Fruit fly (Drosophila melanogaster) whole organism, embryonic: Measurements from ENCODE around the gene Cp16.

ENCODE experiments used
- B-H2 ChIP-seq: fragments of 200-800 bp; sonication (Bioruptor generic); optimal IDR thresholded peaks from 2 replicates; lab custom pipeline; 2018; ENCODE audit warnings: missing biosample characterization, mild to moderate bottlenecking, missing genetic modification characterization
- CG10543 ChIP-seq: fragments of 200-800 bp; sonication (Bioruptor generic); optimal IDR thresholded peaks from 3 replicates; lab custom pipeline; 2017; ENCODE audit warnings: missing biosample characterization, mild to moderate bottlenecking, missing genetic modification characterization, moderate library complexity
- CG10565 ChIP-seq: fragments of 200-800 bp; sonication (Bioruptor generic); optimal IDR thresholded peaks from 3 replicates; lab custom pipeline; 2016; ENCODE audit warnings: missing biosample characterization, mild to moderate bottlenecking, missing genetic modification characterization
- CG10979 ChIP-seq: fragments of 200-800 bp; sonication (Bioruptor generic); optimal IDR thresholded peaks from 2 replicates; lab custom pipeline; 2018; ENCODE audit warnings: missing biosample characterization, mild to moderate bottlenecking, missing genetic modification characterization, moderate library complexity
- CG11723 ChIP-seq: fragments of 200-800 bp; sonication (Bioruptor generic); optimal IDR thresholded peaks from 2 replicates; lab custom pipeline; 2017; ENCODE audit warnings: missing biosample characterization, mild to moderate bottlenecking, missing genetic modification characterization
- CG12391 ChIP-seq: fragments of 200-800 bp; sonication (Bioruptor generic); optimal IDR thresholded peaks from 3 replicates; lab custom pipeline; 2018; ENCODE audit warnings: missing biosample characterization, mild to moderate bottlenecking, missing genetic modification characterization, moderate library complexity
- CG14441 ChIP-seq: fragments of 200-800 bp; sonication (Bioruptor generic); IDR thresholded peaks from 2 replicates; pipeline ENCODE4 v1.3.6; 2022; ENCODE audit warnings: missing biosample characterization, missing genetic modification characterization
- CG14667 ChIP-seq: fragments of 200-800 bp; sonication (Bioruptor generic); IDR thresholded peaks from 2 replicates; pipeline ENCODE4 v1.3.6; 2022; ENCODE audit warnings: missing biosample characterization, missing genetic modification characterization
- CG14710 ChIP-seq: fragments of 200-800 bp; sonication (Bioruptor generic); optimal IDR thresholded peaks from 3 replicates; lab custom pipeline; 2019; ENCODE audit warnings: missing biosample characterization, mild to moderate bottlenecking, missing genetic modification characterization, moderate library complexity
- CG15601 ChIP-seq: fragments of 200-800 bp; sonication (Bioruptor generic); optimal IDR thresholded peaks from 3 replicates; lab custom pipeline; 2019; ENCODE audit warnings: missing biosample characterization, mild to moderate bottlenecking, missing genetic modification characterization, moderate library complexity
- CG15696 ChIP-seq: fragments of 200-800 bp; sonication (Bioruptor generic); optimal IDR thresholded peaks from 2 replicates; lab custom pipeline; 2019; ENCODE audit warnings: missing biosample characterization, mild to moderate bottlenecking, missing genetic modification characterization, moderate library complexity
- CG1602 ChIP-seq: fragments of 200-800 bp; sonication (Bioruptor generic); optimal IDR thresholded peaks from 3 replicates; lab custom pipeline; 2016; ENCODE audit warnings: missing biosample characterization, missing genetic modification characterization
- CG17186 ChIP-seq: fragments of 200-800 bp; sonication (Bioruptor generic); optimal IDR thresholded peaks from 3 replicates; lab custom pipeline; 2017; ENCODE audit warnings: missing biosample characterization, missing genetic modification reagents, missing genetic modification characterization
- CG17359 ChIP-seq: fragments of 200-800 bp; sonication (Bioruptor generic); optimal IDR thresholded peaks from 3 replicates; lab custom pipeline; 2018; ENCODE audit warnings: missing biosample characterization, mild to moderate bottlenecking, missing genetic modification characterization, moderate library complexity
- CG18599 ChIP-seq: fragments of 200-800 bp; sonication (Bioruptor generic); optimal IDR thresholded peaks from 3 replicates; lab custom pipeline; 2017; ENCODE audit warnings: missing biosample characterization, missing genetic modification characterization, mild to moderate bottlenecking, moderate library complexity, missing genetic modification reagents
- CG18764 ChIP-seq: fragments of 200-800 bp; sonication (Bioruptor generic); optimal IDR thresholded peaks from 3 replicates; lab custom pipeline; 2016; ENCODE audit warnings: missing biosample characterization, missing genetic modification characterization
- CG2129 ChIP-seq: fragments of 200-800 bp; sonication (Bioruptor generic); IDR thresholded peaks from 2 replicates; pipeline ENCODE4 v1.3.6; 2022; ENCODE audit warnings: missing biosample characterization, missing genetic modification characterization; ENCODE audit not compliant: partially characterized antibody
- CG30020 ChIP-seq: fragments of 200-800 bp; optimal IDR thresholded peaks from 2 replicates; lab custom pipeline; 2019; ENCODE audit warnings: missing biosample characterization, mild to moderate bottlenecking, missing genetic modification characterization, moderate library complexity
- CG32772 ChIP-seq: fragments of 200-800 bp; sonication (Bioruptor generic); IDR thresholded peaks from 2 replicates; pipeline ENCODE4 v1.3.6; 2022; ENCODE audit warnings: missing biosample characterization, missing genetic modification characterization
- CG3995 ChIP-seq: fragments of 200-800 bp; sonication (Bioruptor generic); optimal IDR thresholded peaks from 3 replicates; lab custom pipeline; 2016; ENCODE audit warnings: missing biosample characterization, missing genetic modification characterization
- CG6765 ChIP-seq: fragments of 200-800 bp; sonication (Bioruptor generic); optimal IDR thresholded peaks from 3 replicates; lab custom pipeline; 2017; ENCODE audit warnings: missing biosample characterization, mild to moderate bottlenecking, missing genetic modification characterization
- CG9215 ChIP-seq: fragments of 200-800 bp; sonication (Bioruptor generic); IDR thresholded peaks from 2 replicates; pipeline ENCODE4 v1.3.6; 2022; ENCODE audit warnings: missing biosample characterization, missing genetic modification characterization
- Ets97D ChIP-seq: fragments of 200-800 bp; sonication (Bioruptor generic); optimal IDR thresholded peaks from 3 replicates; lab custom pipeline; 2016; ENCODE audit warnings: missing biosample characterization, missing genetic modification characterization
- Gsc ChIP-seq: fragments of 200-800 bp; sonication (Bioruptor generic); IDR thresholded peaks from 2 replicates; pipeline ENCODE4 v1.3.6; 2022; ENCODE audit warnings: missing biosample characterization, missing genetic modification characterization
- H15 ChIP-seq: fragments of 200-800 bp; sonication (Bioruptor generic); IDR thresholded peaks from 3 replicates; pipeline ENCODE4 v1.3.6; 2022; ENCODE audit warnings: missing biosample characterization, missing genetic modification characterization
- Hr3 ChIP-seq: fragments of 200-800 bp; sonication (Bioruptor generic); optimal IDR thresholded peaks from 3 replicates; lab custom pipeline; 2016; ENCODE audit warnings: missing biosample characterization, missing genetic modification characterization
- TFAM ChIP-seq: fragments of 200-800 bp; sonication (Bioruptor generic); optimal IDR thresholded peaks from 2 replicates; lab custom pipeline; 2017; ENCODE audit warnings: missing biosample characterization, missing genetic modification characterization, inconsistent platforms
- Usf ChIP-seq: fragments of 200-800 bp; sonication (Bioruptor generic); optimal IDR thresholded peaks from 2 replicates; lab custom pipeline; 2017; ENCODE audit warnings: missing genotype, missing biosample characterization, missing genetic modification characterization
- amos ChIP-seq: fragments of 200-800 bp; sonication (Bioruptor generic); IDR thresholded peaks from 2 replicates; pipeline ENCODE4 v1.3.6; 2022; ENCODE audit warnings: missing biosample characterization, missing genetic modification characterization; ENCODE audit not compliant: partially characterized antibody
- bcd ChIP-seq: fragments of 200-800 bp; sonication (Bioruptor generic); optimal IDR thresholded peaks from 2 replicates; lab custom pipeline; 2017; ENCODE audit warnings: missing biosample characterization, mild to moderate bottlenecking, missing genetic modification characterization
- bowl ChIP-seq: fragments of 200-800 bp; sonication (Bioruptor generic); IDR thresholded peaks from 2 replicates; pipeline ENCODE4 v1.3.6; 2022; ENCODE audit warnings: missing biosample characterization, missing genetic modification characterization
- br ChIP-seq: fragments of >200 bp; optimal IDR thresholded peaks from 2 replicates; lab custom pipeline; 2017
- bsh ChIP-seq, 2 experiments: fragments of 200-800 bp; sonication (Bioruptor generic); optimal IDR thresholded peaks; 2 replicates each; lab custom pipeline; 2017 to 2018; ENCODE audit warnings: mild to moderate bottlenecking in 2 of 2, missing biosample characterization in 2 of 2, missing genetic modification characterization in 2 of 2, moderate library complexity in 1 of 2
- fd96Cb ChIP-seq: fragments of 200-800 bp; sonication (Bioruptor generic); optimal IDR thresholded peaks from 2 replicates; lab custom pipeline; 2018; ENCODE audit warnings: missing biosample characterization, mild to moderate bottlenecking, missing genetic modification characterization, moderate library complexity
- fu2 ChIP-seq: fragments of 200-800 bp; sonication (Bioruptor generic); optimal IDR thresholded peaks from 2 replicates; lab custom pipeline; 2016; ENCODE audit warnings: missing biosample characterization, missing genetic modification characterization
- gt ChIP-seq: fragments of 200-800 bp; sonication (Bioruptor generic); IDR thresholded peaks from 2 replicates; pipeline ENCODE4 v1.3.6; 2022; ENCODE audit warnings: missing biosample characterization, missing genetic modification characterization
- insv ChIP-seq, 2 experiments: fragments of 200-800 bp; sonication (Bioruptor generic); optimal IDR thresholded peaks; 3 replicates each; lab custom pipeline; 2016 to 2018; ENCODE audit warnings: missing biosample characterization in 2 of 2, missing genetic modification characterization in 2 of 2
- jigr1 ChIP-seq: fragments of 200-800 bp; sonication (Bioruptor generic); IDR thresholded peaks from 3 replicates; pipeline ENCODE4 v1.3.6; 2022; ENCODE audit warnings: missing biosample characterization, missing genetic modification characterization
- lilli ChIP-seq: fragments of 200-800 bp; sonication (Bioruptor generic); optimal IDR thresholded peaks from 3 replicates; lab custom pipeline; 2016; ENCODE audit warnings: missing biosample characterization, missing genetic modification characterization
- lmd ChIP-seq: fragments of 200-800 bp; sonication (Bioruptor generic); IDR thresholded peaks from 2 replicates; pipeline ENCODE4 v1.3.6; 2022; ENCODE audit warnings: missing biosample characterization, missing genetic modification characterization
- nau ChIP-seq: fragments of 200-800 bp; sonication (Bioruptor generic); optimal IDR thresholded peaks from 3 replicates; lab custom pipeline; 2017; ENCODE audit warnings: missing biosample characterization, mild to moderate bottlenecking, missing genetic modification characterization, missing genetic modification reagents
- p53 ChIP-seq: fragments of 200-800 bp; sonication (Bioruptor generic); optimal IDR thresholded peaks from 2 replicates; lab custom pipeline; 2016; ENCODE audit warnings: missing biosample characterization, missing genetic modification characterization
- pnt ChIP-seq: fragments of 200-800 bp; sonication (Bioruptor generic); optimal IDR thresholded peaks from 3 replicates; lab custom pipeline; 2016; ENCODE audit warnings: missing biosample characterization, missing genetic modification characterization
- rib ChIP-seq: fragments of 200-800 bp; sonication (Bioruptor generic); IDR thresholded peaks from 2 replicates; pipeline ENCODE4 v1.3.6; 2022; ENCODE audit warnings: missing biosample characterization, missing genetic modification characterization
- salm ChIP-seq: fragments of 200-800 bp; sonication (Bioruptor generic); optimal IDR thresholded peaks from 2 replicates; lab custom pipeline; 2018; ENCODE audit warnings: missing biosample characterization, mild to moderate bottlenecking, missing genetic modification characterization
- sc ChIP-seq, 3 experiments: fragments of >200 bp in 2 of 3; fragments of 200-800 bp in 1 of 3; sonication (Bioruptor generic) in 1 of 3; optimal IDR thresholded peaks; 2 replicates in 2 of 3; 3 replicates in 1 of 3; lab custom pipeline; 2017; ENCODE audit warnings: mild to moderate bottlenecking in 1 of 3, missing biosample characterization in 1 of 3, missing genetic modification characterization in 1 of 3, missing genetic modification reagents in 1 of 3
- sd ChIP-seq: fragments of 200-800 bp; sonication (Bioruptor generic); optimal IDR thresholded peaks from 3 replicates; lab custom pipeline; 2018; ENCODE audit warnings: missing biosample characterization, mild to moderate bottlenecking, missing genetic modification characterization, moderate library complexity
- slp2 ChIP-seq: fragments of 200-800 bp; sonication (Bioruptor generic); optimal IDR thresholded peaks from 2 replicates; lab custom pipeline; 2016; ENCODE audit warnings: missing biosample characterization, missing genetic modification characterization
- tll ChIP-seq, 2 experiments: fragments of 200-800 bp in 1 of 2; fragments of >200 bp in 1 of 2; sonication (Bioruptor generic) in 1 of 2; optimal IDR thresholded peaks; 2 replicates each; lab custom pipeline; 2017 to 2019; ENCODE audit warnings: missing biosample characterization in 2 of 2, missing genetic modification characterization in 2 of 2, mild to moderate bottlenecking in 1 of 2, moderate library complexity in 1 of 2
- wor ChIP-seq: fragments of 200-800 bp; sonication (Bioruptor generic); IDR thresholded peaks from 2 replicates; pipeline ENCODE4 v1.3.6; 2022; ENCODE audit warnings: missing biosample characterization, missing genetic modification characterization
- yki ChIP-seq: fragments of >200 bp; optimal IDR thresholded peaks from 3 replicates; lab custom pipeline; 2018

Cp16 gene

DNA sequence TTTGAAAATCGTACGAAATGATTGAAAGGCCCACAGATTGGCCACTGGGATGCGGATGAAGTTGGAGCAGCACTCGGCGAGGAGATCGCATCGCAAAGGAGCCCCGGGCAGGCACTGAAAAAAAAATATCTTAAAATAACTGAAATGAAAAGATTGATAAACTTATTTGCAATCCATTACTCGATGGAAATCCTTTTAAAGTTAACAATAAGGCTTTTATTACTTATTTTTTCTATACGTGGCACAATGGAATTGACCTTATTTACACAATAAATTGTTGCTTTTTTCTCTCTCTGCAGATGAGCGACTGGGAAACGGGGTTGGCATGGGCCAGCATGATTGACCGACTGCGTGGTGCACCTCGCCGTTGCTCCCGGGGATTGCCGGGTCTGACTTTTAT, 19.5 kb downstream of the Cp16 start (continued):
- peak in 1 of 2 experiments; percentile 72 for TF ChIP-seq bsh (GFP tag; optimal IDR thresholded peaks at IDR 0.05; lab: Kevin White, UChicago)
- no peak for TF ChIP-seq gt (GFP tag; lab: Robert Waterston, UW)
- TF ChIP-seq fu2 (GFP tag; lab: Kevin White, UChicago) = no peak
- peak; percentile 3 for TF ChIP-seq p53 (GFP tag; lab: Kevin White, UChicago)
- TF ChIP-seq CG17186 (GFP tag; lab: Kevin White, UChicago) = no peak
- TF ChIP-seq sd (tag; lab: Kevin White, UChicago) = no peak
- TF ChIP-seq pnt (GFP tag; lab: Kevin White, UChicago) = peak; percentile 54
- TF ChIP-seq nau (GFP tag; lab: Kevin White, UChicago) = peak; percentile 42
- TF ChIP-seq CG12391 (tag; lab: Kevin White, UChicago) = peak; percentile 64
- no peak for TF ChIP-seq B-H2
- TF ChIP-seq CG14710 = peak; percentile 21
- TF ChIP-seq Hr3 (GFP tag; lab: Kevin White, UChicago) = peak; percentile 54
- TF ChIP-seq insv (GFP tag; optimal IDR thresholded peaks at IDR 0.05; lab: Kevin White, UChicago) = no peak
- TF ChIP-seq Usf (GFP tag; lab: Kevin White, UChicago) = no peak
- TF ChIP-seq CG14667 (GFP tag; lab: Robert Waterston, UW) = no peak
- TF ChIP-seq CG14441 (GFP tag; lab: Robert Waterston, UW) = 0 out of 2 replicates have a peak, but pooled peaks have one; percentile 14
- TF ChIP-seq CG10979 (tag; lab: Kevin White, UChicago) = peak; percentile 64
- no peak for TF ChIP-seq bowl
- TF ChIP-seq lilli (GFP tag; lab: Kevin White, UChicago) = no peak
- peak; percentile 28 for TF ChIP-seq CG15601
- TF ChIP-seq CG17359 (tag; lab: Kevin White, UChicago) = peak; percentile 85
- TF ChIP-seq bcd (GFP tag; lab: Kevin White, UChicago) = peak; percentile 26
- TF ChIP-seq br (lab: Kevin White, UChicago) = no peak
- TF ChIP-seq TFAM (GFP tag; lab: Kevin White, UChicago) = no peak
- peak; percentile 7 for TF ChIP-seq CG11723 (GFP tag; lab: Kevin White, UChicago)
- no peak for TF ChIP-seq CG10543 (GFP tag; lab: Kevin White, UChicago)
- TF ChIP-seq CG15696 (tag; lab: Kevin White, UChicago) = no peak
- no peak for TF ChIP-seq slp2 (GFP tag; lab: Kevin White, UChicago)
- TF ChIP-seq CG18764 (GFP tag; lab: Kevin White, UChicago) = no peak
- TF ChIP-seq tll (GFP tag; optimal IDR thresholded peaks at IDR 0.05; lab: Kevin White, UChicago) = no peak
- no peak for TF ChIP-seq CG6765 (GFP tag; lab: Kevin White, UChicago)
- peak; percentile 34 for TF ChIP-seq CG18599 (GFP tag; lab: Kevin White, UChicago)
- TF ChIP-seq CG1602 = peak; percentile 5
- TF ChIP-seq amos (GFP tag; lab: Robert Waterston, UW) = no peak
- TF ChIP-seq lmd (GFP tag; lab: Robert Waterston, UW) = peak; percentile 55; the same call in 1 of the 2 replicates
- TF ChIP-seq jigr1 (GFP tag; lab: Robert Waterston, UW) = no peak
- no peak for TF ChIP-seq CG10565 (GFP tag; lab: Kevin White, UChicago)
- 0 out of 2 replicates have a peak, but pooled peaks have one; percentile 4 for TF ChIP-seq Gsc (GFP tag; lab: Robert Waterston, UW)
- no peak for TF ChIP-seq CG2129 (GFP tag; lab: Robert Waterston, UW)
- TF ChIP-seq fd96Cb = peak; percentile 63
- TF ChIP-seq rib (GFP tag; lab: Robert Waterston, UW) = no peak
- peak; percentile 34; the same call in 1 of the 3 replicates for TF ChIP-seq H15 (GFP tag; lab: Robert Waterston, UW)
- no peak for TF ChIP-seq CG30020
- TF ChIP-seq sc (optimal IDR thresholded peaks at IDR 0.05; lab: Kevin White, UChicago) = no peak
- peak; percentile 36 for TF ChIP-seq sc (GFP tag; optimal IDR thresholded peaks at IDR 0.05; lab: Kevin White, UChicago)
- peak; percentile 61 for TF ChIP-seq salm
- no peak for TF ChIP-seq yki
- TF ChIP-seq CG3995 = no peak
- TF ChIP-seq CG32772 (GFP tag; lab: Robert Waterston, UW) = peak; percentile 57
- no peak for TF ChIP-seq Ets97D (GFP tag; lab: Kevin White, UChicago)
- no peak for TF ChIP-seq CG9215
- peak; percentile 68 for TF ChIP-seq wor (GFP tag; lab: Robert Waterston, UW)
